Fruit fly (Drosophila melanogaster): ENCODE data around the gene CG5961.

- TF ChIP-seq CG11093 (GFP tag; IDR thresholded peaks at IDR 0.05) (no peak; the same call in 2 of the 3 replicates), peb (GFP tag; IDR thresholded peaks at IDR 0.05) (no peak), prd (optimal IDR thresholded peaks at IDR 0.05) (no peak), prd (GFP tag; IDR thresholded peaks at IDR 0.05) (no peak), CG14965 (GFP tag; optimal IDR thresholded peaks at IDR 0.05; ENCODE audit: borderline replicate concordance) (no peak), wdn (GFP tag; IDR thresholded peaks at IDR 0.05) (no peak), insv (GFP tag; optimal IDR thresholded peaks at IDR 0.05) (peak in 1 of 2 experiments; percentile 31), CG4328 (GFP tag; optimal IDR thresholded peaks at IDR 0.05) (no peak)
Observed at dm6 chr3R:12431030-12431489, 29.0 kb downstream of the CG5961 start, which contains the start of gene Prosalpha2.
